Worm (Caenorhabditis elegans): ENCODE measurements around the gene ppfr-4.
A peak's percentile ranks its signal among the peaks of the same experiment; 100 is the strongest.

Gene ppfr-4

DNA sequence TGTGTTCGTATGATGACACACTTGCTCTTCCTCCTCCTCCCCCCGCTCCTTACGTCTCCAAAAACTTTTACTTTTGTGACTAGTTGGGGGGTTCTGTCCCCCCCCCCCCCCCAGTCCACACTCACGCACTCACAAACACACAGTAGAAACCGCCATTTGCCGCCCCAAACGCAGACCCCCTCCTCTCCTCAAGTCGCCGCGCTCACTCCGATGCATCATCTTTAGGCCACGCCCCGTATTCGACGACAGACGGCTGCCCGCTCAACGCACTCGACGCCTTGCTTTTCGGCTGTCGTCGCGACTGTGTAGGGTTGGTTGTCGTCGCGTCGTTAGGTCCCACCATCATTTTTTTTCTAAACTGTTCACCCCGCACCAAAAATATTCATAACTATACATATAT is 16.4 kb downstream of the ppfr-4 start, which contains the start of gene zmp-2:
TSS of gene zmp-2 (plus strand) at position 247 of the 400 bp plus-strand sequence.
- TF ChIP-seq nhr-120 (GFP tag; IDR thresholded peaks at IDR 0.05) = no peak
- peak; percentile 36; the same call in 1 of the 2 replicates for TF ChIP-seq pbrm-1 (GFP tag; IDR thresholded peaks at IDR 0.05)
- no peak for TF ChIP-seq egl-18 (GFP tag; IDR thresholded peaks at IDR 0.05)
- TF ChIP-seq madf-3 (GFP tag; IDR thresholded peaks at IDR 0.05) = no peak
- TF ChIP-seq egrh-3 (GFP tag; IDR thresholded peaks at IDR 0.05) = peak; percentile 57; the same call in 1 of the 2 replicates
- no peak for TF ChIP-seq let-526 (GFP tag; IDR thresholded peaks at IDR 0.05)
- TF ChIP-seq zfh-2 (GFP tag; conservative IDR thresholded peaks at IDR 0.05) = peak; percentile 77
- TF ChIP-seq Y79H2A.3 (GFP tag; conservative IDR thresholded peaks at IDR 0.05) = no peak

DNA sequence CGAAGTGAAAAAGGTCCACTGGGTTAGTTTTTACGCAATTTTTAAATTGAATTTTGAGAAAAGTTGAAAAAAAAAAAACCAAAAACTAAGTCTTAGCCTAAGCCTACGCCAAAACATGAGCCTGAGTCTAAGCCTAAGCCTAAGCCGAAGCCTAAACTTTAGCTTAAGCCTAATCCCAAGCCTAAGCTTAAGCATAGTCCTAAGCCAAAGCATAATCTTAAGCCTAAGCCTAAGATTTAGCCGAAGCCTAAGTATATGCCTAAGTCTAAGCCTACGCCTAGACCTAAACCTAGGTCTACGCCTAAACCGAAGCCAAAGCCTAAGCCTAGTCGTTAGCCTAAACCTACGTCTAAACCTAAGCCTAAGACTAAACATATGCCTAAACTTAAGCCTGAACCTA is 21.9 kb downstream of the ppfr-4 start:
- TF ChIP-seq Y95B8A.8 (GFP tag; IDR thresholded peaks at IDR 0.05) (no peak), ceh-100 (GFP tag; IDR thresholded peaks at IDR 0.05) (no peak), unc-130 (GFP tag; optimal IDR thresholded peaks at IDR 0.05) (no peak), sea-2 (GFP tag; IDR thresholded peaks at IDR 0.05) (no peak), nhr-80 (tag; optimal IDR thresholded peaks at IDR 0.05) (no peak), nfya-1 (tag; optimal IDR thresholded peaks at IDR 0.05; ENCODE audit: borderline replicate concordance, insufficient read depth) (no peak), F37B4.10 (GFP tag; IDR thresholded peaks at IDR 0.05) (no peak), lsl-1 (GFP tag; optimal IDR thresholded peaks at IDR 0.05) (no peak), lsy-27 (tag; optimal IDR thresholded peaks at IDR 0.05; ENCODE audit: borderline replicate concordance, insufficient read depth) (no peak), somi-1 (GFP tag; optimal IDR thresholded peaks at IDR 0.05) (no peak)

DNA sequence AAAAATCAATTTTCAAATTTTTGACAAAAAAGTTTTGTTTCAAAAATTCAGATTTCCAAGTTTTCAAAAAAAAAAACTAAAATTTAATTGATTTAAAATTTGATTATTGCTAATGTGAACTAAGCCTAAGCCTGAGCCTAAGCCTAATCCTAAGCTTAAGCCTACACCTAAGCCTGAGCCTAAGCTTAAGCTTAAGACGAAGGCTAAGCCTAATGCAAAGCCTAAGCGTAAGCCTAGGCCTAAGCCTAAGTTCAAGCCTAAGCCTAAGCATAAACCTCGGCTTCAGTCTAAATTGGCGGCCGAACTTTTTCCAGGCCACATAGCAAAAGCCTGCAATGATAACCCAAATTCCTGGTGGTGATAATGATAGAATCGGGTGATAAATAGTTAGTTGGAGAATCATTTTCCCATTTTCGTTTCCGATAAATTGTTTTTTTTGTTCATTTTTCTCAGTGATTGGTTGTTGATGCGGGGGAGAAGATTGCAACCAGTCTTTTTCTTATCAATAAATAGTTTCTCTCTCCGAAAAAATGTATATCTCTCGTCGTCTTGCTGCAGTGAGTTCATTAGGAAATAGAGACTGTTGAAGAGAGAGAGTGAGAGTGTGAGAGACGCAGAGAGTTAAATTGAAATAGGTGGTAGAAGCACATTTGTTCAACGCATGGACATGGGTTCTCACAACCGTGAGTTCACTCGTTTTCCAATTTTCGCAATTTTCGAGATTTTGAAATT is 27.6 kb downstream of the ppfr-4 start:
- peak; percentile 73 for TF ChIP-seq nhr-80 (tag; optimal IDR thresholded peaks at IDR 0.05)
- peak; percentile 52 for TF ChIP-seq hmg-1.2 (GFP tag; IDR thresholded peaks at IDR 0.05)
- no peak for TF ChIP-seq C17E4.6 (GFP tag; IDR thresholded peaks at IDR 0.05)

DNA sequence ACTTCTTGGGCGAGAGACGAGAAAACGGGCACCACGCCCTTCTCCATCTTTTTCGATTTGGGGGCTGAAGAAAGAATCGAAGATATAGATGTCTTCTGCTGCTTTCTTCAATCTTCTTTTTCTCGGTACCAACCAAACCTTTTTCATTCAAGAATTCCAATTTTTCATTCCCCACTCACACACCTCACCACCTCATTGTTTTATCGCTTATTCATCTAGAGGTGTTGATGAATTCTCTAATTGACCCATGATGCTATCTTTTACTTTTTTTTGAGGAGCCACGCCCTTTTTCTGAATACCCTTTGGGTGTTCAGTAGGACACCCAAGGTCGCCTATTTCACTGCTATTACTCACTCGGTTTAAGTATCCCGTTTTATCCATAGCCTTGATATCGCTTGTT is 31.8 kb downstream of the ppfr-4 start:
- TF ChIP-seq ceh-79 (tag; optimal IDR thresholded peaks at IDR 0.05) (no peak), zim-3 (tag; optimal IDR thresholded peaks at IDR 0.05) (no peak), B0261.1 (tag; optimal IDR thresholded peaks at IDR 0.05) (no peak), aptf-3 (GFP tag; IDR thresholded peaks at IDR 0.05) (no peak), cebp-2 (GFP tag; IDR thresholded peaks at IDR 0.05) (no peak), chd-7 (tag; optimal IDR thresholded peaks at IDR 0.05) (no peak), snpc-1.1 (tag; optimal IDR thresholded peaks at IDR 0.05; ENCODE audit: insufficient read depth) (no peak), sptf-2 (GFP tag; optimal IDR thresholded peaks at IDR 0.05) (no peak), die-1 (tag; optimal IDR thresholded peaks at IDR 0.05) (no peak), egl-44 (GFP tag; IDR thresholded peaks at IDR 0.05) (no peak), tbp1 (GFP tag; optimal IDR thresholded peaks at IDR 0.05) (no peak), ztf-28 (GFP tag; IDR thresholded peaks at IDR 0.05) (no peak), F22D6.2 (tag; optimal IDR thresholded peaks at IDR 0.05) (no peak), F57C9.4 (tag; optimal IDR thresholded peaks at IDR 0.05) (no peak)
